Worm (Caenorhabditis elegans) whole organism, mixed stage, embryonic: ENCODE results near the gene efn-4.

Source experiments
- M03D4.4 ChIP-seq: sonication (generic microtip); optimal IDR thresholded peaks from 2 replicates; lab custom pipeline; 2017; ENCODE audit warnings: mild to moderate bottlenecking, missing genetic modification characterization, missing compliant biosample characterization
- blmp-1 ChIP-seq: fragments of 150-350 bp; optimal IDR thresholded peaks from 2 replicates; lab custom pipeline; 2014; ENCODE audit warnings: missing biosample characterization, missing genetic modification characterization
- ceh-43 ChIP-seq: fragments of 200-800 bp; sonication (Bioruptor generic); optimal IDR thresholded peaks from 2 replicates; lab custom pipeline; 2018; ENCODE audit warnings: mild to moderate bottlenecking, missing genetic modification characterization, moderate library complexity, missing compliant biosample characterization
- ceh-83 ChIP-seq: fragments of 200-800 bp; sonication (Bioruptor generic); optimal IDR thresholded peaks from 2 replicates; lab custom pipeline; 2018; ENCODE audit warnings: mild to moderate bottlenecking, missing genetic modification characterization, missing compliant biosample characterization
- ces-1 ChIP-seq: fragments of 150-350 bp; optimal IDR thresholded peaks from 2 replicates; lab custom pipeline; 2014; ENCODE audit warnings: missing biosample characterization, missing genetic modification reagents, missing genetic modification characterization
- cnd-1 ChIP-seq: fragments of 200-800 bp; sonication (Bioruptor generic); optimal IDR thresholded peaks from 2 replicates; lab custom pipeline; 2018; ENCODE audit warnings: mild to moderate bottlenecking, missing genetic modification characterization, missing compliant biosample characterization
- drap-1 ChIP-seq: fragments of 200-800 bp; sonication (Bioruptor generic); optimal IDR thresholded peaks from 3 replicates; lab custom pipeline; 2018; ENCODE audit warnings: mild to moderate bottlenecking, missing genetic modification characterization, missing compliant biosample characterization
- elt-1 ChIP-seq: sonication (generic microtip); optimal IDR thresholded peaks from 2 replicates; lab custom pipeline; 2017; ENCODE audit warnings: missing genetic modification characterization, mild to moderate bottlenecking, missing compliant biosample characterization, antibody characterized with exemption, moderate library complexity, borderline replicate concordance; ENCODE audit not compliant: insufficient read depth
- elt-3 ChIP-seq: fragments of 150-350 bp; optimal IDR thresholded peaks from 2 replicates; lab custom pipeline; 2014; ENCODE audit warnings: missing biosample characterization, missing genetic modification characterization
- flh-1 ChIP-seq: fragments of 200-800 bp; sonication (Bioruptor generic); optimal IDR thresholded peaks from 2 replicates; lab custom pipeline; 2018; ENCODE audit warnings: mild to moderate bottlenecking, missing genetic modification characterization, moderate library complexity, missing compliant biosample characterization
- hlh-1 ChIP-seq: fragments of 150-350 bp; optimal IDR thresholded peaks from 2 replicates; lab custom pipeline; 2014; ENCODE audit warnings: missing biosample characterization, missing genetic modification reagents, missing genetic modification characterization
- lin-13 ChIP-seq: fragments of 150-350 bp; optimal IDR thresholded peaks from 2 replicates; lab custom pipeline; 2014; ENCODE audit warnings: missing biosample characterization, missing genetic modification characterization
- lin-32 ChIP-seq: fragments of 200-800 bp; sonication (Bioruptor generic); optimal IDR thresholded peaks from 2 replicates; lab custom pipeline; 2018; ENCODE audit warnings: mild to moderate bottlenecking, missing genetic modification characterization, missing compliant biosample characterization
- lsy-2 ChIP-seq: fragments of 150-350 bp; optimal IDR thresholded peaks from 2 replicates; lab custom pipeline; 2014; ENCODE audit warnings: missing biosample characterization, missing genetic modification characterization
- mab-5 ChIP-seq: fragments of 150-350 bp; optimal IDR thresholded peaks from 2 replicates; lab custom pipeline; 2014; ENCODE audit warnings: missing biosample characterization, missing genetic modification characterization
- mep-1 ChIP-seq: fragments of 150-350 bp; optimal IDR thresholded peaks from 2 replicates; lab custom pipeline; 2017; ENCODE audit warnings: missing biosample characterization, missing genetic modification reagents, missing genetic modification characterization, inconsistent platforms
- mls-2 ChIP-seq: sonication (generic microtip); optimal IDR thresholded peaks from 2 replicates; lab custom pipeline; 2016; ENCODE audit warnings: mild to moderate bottlenecking, missing genetic modification characterization, moderate library complexity, missing compliant biosample characterization
- nhr-2 ChIP-seq: fragments of 150-350 bp; optimal IDR thresholded peaks from 2 replicates; lab custom pipeline; 2014; ENCODE audit warnings: missing biosample characterization, missing genetic modification characterization
- nhr-28 ChIP-seq: fragments of 150-350 bp; optimal IDR thresholded peaks from 2 replicates; lab custom pipeline; 2014; ENCODE audit warnings: missing biosample characterization, missing genetic modification characterization
- nhr-76 ChIP-seq: sonication (generic microtip); optimal IDR thresholded peaks from 2 replicates; lab custom pipeline; 2017; ENCODE audit warnings: missing biosample characterization, missing genetic modification characterization
- pha-4 ChIP-seq: fragments of 150-350 bp; optimal IDR thresholded peaks from 2 replicates; lab custom pipeline; 2018; ENCODE audit warnings: missing biosample characterization, missing genetic modification reagents, missing genetic modification characterization
- sem-2 ChIP-seq: fragments of 200-800 bp; sonication (Bioruptor generic); optimal IDR thresholded peaks from 2 replicates; lab custom pipeline; 2018; ENCODE audit warnings: mild to moderate bottlenecking, missing genetic modification characterization, missing compliant biosample characterization
- snpc-4 ChIP-seq: fragments of 150-350 bp; optimal IDR thresholded peaks from 2 replicates; lab custom pipeline; 2014; ENCODE audit warnings: missing biosample characterization, missing genetic modification characterization
- sptf-1 ChIP-seq: sonication (generic microtip); optimal IDR thresholded peaks from 2 replicates; lab custom pipeline; 2017; ENCODE audit warnings: mild to moderate bottlenecking, missing genetic modification characterization, moderate library complexity, missing compliant biosample characterization
- tbx-8 ChIP-seq: fragments of 200-800 bp; sonication (Bioruptor generic); optimal IDR thresholded peaks from 2 replicates; lab custom pipeline; 2018; ENCODE audit warnings: mild to moderate bottlenecking, missing genetic modification characterization, moderate library complexity, missing compliant biosample characterization
- unc-62 ChIP-seq: fragments of 150-350 bp; optimal IDR thresholded peaks from 2 replicates; lab custom pipeline; 2014; ENCODE audit warnings: missing biosample characterization, missing genetic modification reagents, missing genetic modification characterization
- zip-8 ChIP-seq: fragments of 150-350 bp; optimal IDR thresholded peaks from 2 replicates; lab custom pipeline; 2014; ENCODE audit warnings: missing biosample characterization, missing genetic modification characterization
- ztf-11 ChIP-seq: fragments of 150-350 bp; optimal IDR thresholded peaks from 2 replicates; lab custom pipeline; 2014; ENCODE audit warnings: missing biosample characterization, missing genetic modification characterization

efn-4 gene

ce11 chrIV:551923-552322 is 7.1 kb upstream of the efn-4 start:
- TF ChIP-seq ces-1 (GFP tag; lab: Kevin White, UChicago) = no peak
- no peak for TF ChIP-seq zip-8 (tag; lab: Kevin White, UChicago)
- TF ChIP-seq ztf-11 = no peak
- no peak for TF ChIP-seq mep-1
- no peak for TF ChIP-seq sptf-1 (tag; lab: Kevin White, UChicago)
- no peak for TF ChIP-seq hlh-1 (tag; lab: Kevin White, UChicago)
- TF ChIP-seq pha-4 (tag; lab: Kevin White, UChicago) = no peak
- TF ChIP-seq lin-13 = no peak
- no peak for TF ChIP-seq lin-32 (GFP tag; lab: Kevin White, UChicago)
- TF ChIP-seq lsy-2 (tag; lab: Kevin White, UChicago) = no peak
- TF ChIP-seq, all 35 proteins: peak for 0

ce11 chrIV:554005-554404 is 5.0 kb upstream of the efn-4 start:
- peak; percentile 54 for TF ChIP-seq nhr-2
- no peak for TF ChIP-seq mep-1
- TF ChIP-seq lsy-2 (tag; lab: Kevin White, UChicago) = no peak
- TF ChIP-seq elt-1 (tag; lab: Kevin White, UChicago) = peak; percentile 74
- no peak for TF ChIP-seq nhr-76 (tag; lab: Kevin White, UChicago)
- TF ChIP-seq unc-62 (GFP tag; lab: Kevin White, UChicago) = peak; percentile 44
- no peak for TF ChIP-seq flh-1 (GFP tag; lab: Kevin White, UChicago)
- TF ChIP-seq, all 35 proteins: peak for 3

ce11 chrIV:560314-560713 is 1.3 kb downstream of the efn-4 start:
- TF ChIP-seq sptf-1 (tag; lab: Kevin White, UChicago) (no peak), lin-13 (no peak), tbx-8 (GFP tag; lab: Kevin White, UChicago) (no peak), nhr-2 (peak; percentile 66), blmp-1 (tag; lab: Kevin White, UChicago) (no peak), ceh-43 (GFP tag; lab: Kevin White, UChicago) (no peak), mab-5 (tag; lab: Kevin White, UChicago) (no peak), sem-2 (no peak), nhr-28 (tag; lab: Kevin White, UChicago) (no peak), ces-1 (GFP tag; lab: Kevin White, UChicago) (peak; percentile 13), cnd-1 (no peak), M03D4.4 (tag; lab: Kevin White, UChicago) (no peak), hlh-1 (tag; lab: Kevin White, UChicago) (no peak), drap-1 (no peak), pha-4 (tag; lab: Kevin White, UChicago) (no peak), elt-3 (tag; lab: Kevin White, UChicago) (no peak)

- TF ChIP-seq mls-2 (tag; lab: Kevin White, UChicago) = no peak
- TF ChIP-seq zip-8 (tag; lab: Kevin White, UChicago) = peak; percentile 91
- TF ChIP-seq ceh-83 (GFP tag; lab: Kevin White, UChicago) = peak; percentile 7
These were observed 1.7 kb downstream of the efn-4 start for ce11 chrIV:560780-561179.

- TF ChIP-seq ceh-83 (GFP tag; lab: Kevin White, UChicago) (no peak), ces-1 (GFP tag; lab: Kevin White, UChicago) (peak; percentile 97)
- TF ChIP-seq, all 35 proteins: peak for 1
These were observed 4.4 kb downstream of the efn-4 start for ce11 chrIV:563417-563816.

- TF ChIP-seq lin-32 (GFP tag; lab: Kevin White, UChicago) = no peak
- no peak for TF ChIP-seq sptf-1 (tag; lab: Kevin White, UChicago)
- no peak for TF ChIP-seq flh-1 (GFP tag; lab: Kevin White, UChicago)
- no peak for TF ChIP-seq lsy-2 (tag; lab: Kevin White, UChicago)
- no peak for TF ChIP-seq unc-62 (GFP tag; lab: Kevin White, UChicago)
- no peak for TF ChIP-seq snpc-4 (tag; lab: Kevin White, UChicago)
These were observed 5.0 kb downstream of the efn-4 start for ce11 chrIV:564000-564399.
